Worm (Caenorhabditis elegans): Measurements from ENCODE around the gene str-253.

Gene str-253

DNA sequence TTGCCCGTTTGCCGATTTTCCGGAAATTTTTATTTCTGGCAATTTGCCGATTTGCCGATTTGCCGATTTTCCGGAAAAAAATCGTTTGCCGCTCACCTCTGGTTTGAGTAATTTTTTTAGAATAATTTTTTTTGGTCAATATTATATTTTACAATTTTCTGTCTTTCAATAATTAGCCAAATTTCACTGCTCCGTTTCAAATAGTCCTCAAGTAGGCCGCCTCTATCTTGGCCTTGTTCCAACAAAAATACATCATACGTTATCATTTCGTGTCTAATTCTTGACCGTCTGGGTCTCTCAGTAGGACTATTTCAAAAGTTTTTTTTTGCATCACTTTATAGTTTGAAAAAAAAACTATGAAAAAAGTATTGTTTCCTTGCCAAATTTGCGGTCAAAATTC is 37.8 kb upstream of the str-253 start, which contains the start of gene nhr-115:
Gene nhr-115 (plus strand): TSS at position 301 of the 400 bp plus-strand sequence.
- TF ChIP-seq lim-6 (tag; optimal IDR thresholded peaks at IDR 0.05) = no peak
- TF ChIP-seq nhr-11 (tag; optimal IDR thresholded peaks at IDR 0.05) = no peak
- no peak for TF ChIP-seq dve-1 (tag; optimal IDR thresholded peaks at IDR 0.05)
- no peak for TF ChIP-seq mec-3 (tag; optimal IDR thresholded peaks at IDR 0.05; ENCODE audit: borderline replicate concordance)
- no peak for TF ChIP-seq ztf-16 (tag; optimal IDR thresholded peaks at IDR 0.05)
- TF ChIP-seq pax-1 (tag; optimal IDR thresholded peaks at IDR 0.05) = no peak
- no peak for TF ChIP-seq ceh-19 (GFP tag; optimal IDR thresholded peaks at IDR 0.05)
- no peak for TF ChIP-seq unc-86 (tag; optimal IDR thresholded peaks at IDR 0.05)
- TF ChIP-seq ceh-6 (GFP tag; optimal IDR thresholded peaks at IDR 0.05) = no peak
- TF ChIP-seq ama-1 (optimal IDR thresholded peaks at IDR 0.05) = no peak

- no peak for TF ChIP-seq T23F11.4 (GFP tag; optimal IDR thresholded peaks at IDR 0.05)
- no peak for TF ChIP-seq eyg-1 (tag; optimal IDR thresholded peaks at IDR 0.05)
- no peak for TF ChIP-seq sdc-2 (tag; optimal IDR thresholded peaks at IDR 0.05)
These were observed 35.9 kb upstream of the str-253 start, which contains the start of gene nhr-225 for ce11 chrV:2290329-2290728. Gene nhr-225 (minus strand): TSS chrV:2290474.

- TF ChIP-seq K09A11.1 (tag; optimal IDR thresholded peaks at IDR 0.05; ENCODE audit: insufficient read depth) = no peak
- no peak for TF ChIP-seq ztf-16 (tag; optimal IDR thresholded peaks at IDR 0.05)
- TF ChIP-seq tbx-7 (tag; optimal IDR thresholded peaks at IDR 0.05) = no peak
- no peak for TF ChIP-seq fkh-10 (GFP tag; optimal IDR thresholded peaks at IDR 0.05)
- no peak for TF ChIP-seq unc-55 (GFP tag; optimal IDR thresholded peaks at IDR 0.05)
- TF ChIP-seq dve-1 (tag; optimal IDR thresholded peaks at IDR 0.05) = no peak
- no peak for TF ChIP-seq fkh-6 (tag; optimal IDR thresholded peaks at IDR 0.05)
These were observed 30.7 kb upstream of the str-253 start, which contains the start of gene nhr-227 for ce11 chrV:2285107-2285506. Gene nhr-227 (plus strand): TSS chrV:2285432.

- TF ChIP-seq pha-2 (tag; optimal IDR thresholded peaks at IDR 0.05) (no peak), ceh-31 (tag; optimal IDR thresholded peaks at IDR 0.05) (peak; percentile 22), tbx-2 (tag; optimal IDR thresholded peaks at IDR 0.05) (peak; percentile 6), fax-1 (tag; optimal IDR thresholded peaks at IDR 0.05) (no peak), eyg-1 (tag; optimal IDR thresholded peaks at IDR 0.05) (no peak), ref-2 (tag; optimal IDR thresholded peaks at IDR 0.05) (no peak), fkh-10 (GFP tag; optimal IDR thresholded peaks at IDR 0.05) (no peak), F13H6.1 (tag; optimal IDR thresholded peaks at IDR 0.05) (no peak), Y22D7AL.16 (tag; optimal IDR thresholded peaks at IDR 0.05) (no peak), nhr-11 (tag; optimal IDR thresholded peaks at IDR 0.05) (no peak), ceh-34 (tag; optimal IDR thresholded peaks at IDR 0.05) (peak; percentile 35), zip-5 (tag; optimal IDR thresholded peaks at IDR 0.05) (no peak), ceh-48 (tag; optimal IDR thresholded peaks at IDR 0.05) (no peak), elt-4 (tag; optimal IDR thresholded peaks at IDR 0.05) (no peak), ceh-22 (tag; optimal IDR thresholded peaks at IDR 0.05) (no peak), pax-1 (tag; optimal IDR thresholded peaks at IDR 0.05) (peak; percentile 18), dve-1 (tag; optimal IDR thresholded peaks at IDR 0.05) (peak; percentile 29), odd-2 (tag; optimal IDR thresholded peaks at IDR 0.05) (no peak), ceh-2 (tag; optimal IDR thresholded peaks at IDR 0.05) (peak; percentile 4), K09A11.1 (tag; optimal IDR thresholded peaks at IDR 0.05; ENCODE audit: insufficient read depth) (no peak), ceh-6 (GFP tag; optimal IDR thresholded peaks at IDR 0.05) (no peak), dmd-4 (tag; optimal IDR thresholded peaks at IDR 0.05; ENCODE audit: borderline replicate concordance) (no peak), fkh-6 (tag; optimal IDR thresholded peaks at IDR 0.05) (no peak), mec-3 (tag; optimal IDR thresholded peaks at IDR 0.05; ENCODE audit: borderline replicate concordance) (no peak), sox-2 (GFP tag; IDR thresholded peaks at IDR 0.05) (no peak), K02D7.2 (tag; optimal IDR thresholded peaks at IDR 0.05) (no peak), pha-4 (tag; optimal IDR thresholded peaks at IDR 0.05) (no peak), unc-3 (GFP tag; conservative IDR thresholded peaks at IDR 0.05) (no peak), unc-3 (tag; optimal IDR thresholded peaks at IDR 0.05) (no peak), elt-2 (tag; optimal IDR thresholded peaks at IDR 0.05) (no peak), tbx-7 (tag; optimal IDR thresholded peaks at IDR 0.05) (no peak), ama-1 (optimal IDR thresholded peaks at IDR 0.05) (no peak), unc-86 (tag; optimal IDR thresholded peaks at IDR 0.05) (no peak), rnt-1 (tag; optimal IDR thresholded peaks at IDR 0.05) (no peak), hlh-6 (tag; optimal IDR thresholded peaks at IDR 0.05) (no peak), che-1 (tag; optimal IDR thresholded peaks at IDR 0.05) (no peak), C08G9.2 (tag; optimal IDR thresholded peaks at IDR 0.05) (no peak), pag-3 (tag; optimal IDR thresholded peaks at IDR 0.05; ENCODE audit: borderline replicate concordance) (no peak), ceh-19 (GFP tag; optimal IDR thresholded peaks at IDR 0.05) (no peak), hlh-30 (tag; optimal IDR thresholded peaks at IDR 0.05; ENCODE audit: insufficient read depth) (no peak)
These were observed 27.1 kb upstream of the str-253 start, which contains the start of gene nhr-228 for ce11 chrV:2281499-2281898. Gene nhr-228 (plus strand): TSS chrV:2281759.
